Worm (Caenorhabditis elegans) whole organism, midembryonic: ENCODE measurements around the gene ZK380.4.

ENCODE experiments used
- T22C8.4 ChIP-seq: fragments of 200-800 bp; sonication (Bioruptor generic); IDR thresholded peaks from 2 replicates; pipeline ENCODE4 v1.3.6; 2022; ENCODE audit warnings: missing genetic modification characterization, missing compliant biosample characterization
- med-1 ChIP-seq: sonication (generic microtip); optimal IDR thresholded peaks from 2 replicates; lab custom pipeline; 2017; ENCODE audit warnings: missing genetic modification characterization, mild to moderate bottlenecking, missing compliant biosample characterization, antibody characterized with exemption, missing genetic modification reagents; ENCODE audit not compliant: insufficient read depth
- ztf-29 ChIP-seq: fragments of 200-800 bp; sonication (Bioruptor generic); IDR thresholded peaks from 2 replicates; pipeline ENCODE4 v1.3.6; 2022; ENCODE audit warnings: missing genetic modification reagents, missing genetic modification characterization, missing compliant biosample characterization

DNA sequence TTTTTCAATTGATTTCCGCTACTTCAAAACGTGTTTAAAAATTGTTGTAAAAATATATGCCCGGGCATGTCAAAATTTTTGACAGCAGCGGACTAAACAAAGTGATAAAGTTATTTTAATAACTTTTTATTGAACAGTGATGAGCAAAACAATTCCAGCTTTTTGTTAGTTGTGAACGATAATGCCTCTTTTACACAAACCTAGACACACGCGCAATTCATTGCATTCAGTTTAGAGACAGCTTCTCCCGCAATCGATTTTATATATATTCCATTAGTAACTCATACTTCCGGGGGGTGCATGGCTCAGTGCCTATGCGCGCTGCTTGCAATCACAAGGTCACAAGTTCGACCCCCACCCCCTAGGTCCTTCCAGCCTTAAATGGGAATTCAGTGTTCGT lies 2.4 kb upstream of the ZK380.4 start, which contains the start of gene ZK380.6:
- no peak for TF ChIP-seq med-1
- TF ChIP-seq T22C8.4 (GFP tag; lab: Robert Waterston, UW), result no peak
- 0 out of 2 replicates have a peak, but pooled peaks have one; percentile 26 for TF ChIP-seq ztf-29 (GFP tag; lab: Robert Waterston, UW)
